Worm (Caenorhabditis elegans): ENCODE results near the gene Y62H9A.3.
A peak's percentile ranks its signal among the peaks of the same experiment; 100 is the strongest.

Y62H9A.3 gene

ce11 chrX:11924158-11924557, 44.4 kb upstream of the Y62H9A.3 start, which contains the start of gene F55G7.1 (continued):
- TF ChIP-seq mes-4 (tag; optimal IDR thresholded peaks at IDR 0.05) (no peak), ceh-58 (GFP tag; IDR thresholded peaks at IDR 0.05) (no peak), C06A6.2 (GFP tag; conservative IDR thresholded peaks at IDR 0.05) (0 out of 2 replicates have a peak, but pooled peaks have one; percentile 36), B0336.3 (GFP tag; IDR thresholded peaks at IDR 0.05) (no peak), lin-40 (tag; optimal IDR thresholded peaks at IDR 0.05) (peak; percentile 83), nhr-80 (tag; optimal IDR thresholded peaks at IDR 0.05) (peak; percentile 46), nfya-2 (GFP tag; IDR thresholded peaks at IDR 0.05) (no peak), attf-3 (GFP tag; conservative IDR thresholded peaks at IDR 0.05) (no peak), mcd-1 (GFP tag; IDR thresholded peaks at IDR 0.05) (no peak), him-1 (tag; optimal IDR thresholded peaks at IDR 0.05) (no peak), madf-6 (GFP tag; IDR thresholded peaks at IDR 0.05) (no peak), ZK185.1 (tag; optimal IDR thresholded peaks at IDR 0.05; ENCODE audit: poor library complexity, severe bottlenecking) (peak; percentile 34), snpc-1.3 (tag; optimal IDR thresholded peaks at IDR 0.05; ENCODE audit: insufficient read depth) (no peak), F49E8.2 (tag; optimal IDR thresholded peaks at IDR 0.05; ENCODE audit: insufficient read depth) (no peak), F10E7.11 (tag; optimal IDR thresholded peaks at IDR 0.05) (no peak), F57A8.1 (GFP tag; optimal IDR thresholded peaks at IDR 0.05) (no peak), tlf-1 (GFP tag; optimal IDR thresholded peaks at IDR 0.05) (no peak), ama-1 (optimal IDR thresholded peaks at IDR 0.05) (no peak), ama-1 (GFP tag; optimal IDR thresholded peaks at IDR 0.05) (no peak), F23B12.7 (tag; optimal IDR thresholded peaks at IDR 0.05; ENCODE audit: insufficient read depth) (peak; percentile 21), chd-7 (tag; optimal IDR thresholded peaks at IDR 0.05) (no peak), attf-5 (GFP tag; optimal IDR thresholded peaks at IDR 0.05) (no peak), tbx-9 (tag; optimal IDR thresholded peaks at IDR 0.05; ENCODE audit: borderline replicate concordance) (no peak), hlh-26 (GFP tag; conservative IDR thresholded peaks at IDR 0.05) (no peak), F57C9.4 (tag; optimal IDR thresholded peaks at IDR 0.05) (no peak), T26A5.8 (tag; optimal IDR thresholded peaks at IDR 0.05) (no peak), Y79H2A.3 (GFP tag; conservative IDR thresholded peaks at IDR 0.05) (no peak), ceh-79 (tag; optimal IDR thresholded peaks at IDR 0.05) (no peak), somi-1 (GFP tag; optimal IDR thresholded peaks at IDR 0.05) (no peak), K12H6.12 (tag; optimal IDR thresholded peaks at IDR 0.05) (no peak), hlh-12 (tag; optimal IDR thresholded peaks at IDR 0.05) (no peak), ztf-25 (GFP tag; IDR thresholded peaks at IDR 0.05) (no peak), die-1 (tag; optimal IDR thresholded peaks at IDR 0.05) (no peak), atf-7 (tag; optimal IDR thresholded peaks at IDR 0.05) (no peak), rcor-1 (GFP tag; IDR thresholded peaks at IDR 0.05) (no peak), F55B11.4 (tag; optimal IDR thresholded peaks at IDR 0.05; ENCODE audit: borderline replicate concordance, insufficient read depth) (no peak), attf-6 (GFP tag; IDR thresholded peaks at IDR 0.05) (no peak), Y53F4B.3 (GFP tag; IDR thresholded peaks at IDR 0.05) (no peak), fkh-3 (tag; optimal IDR thresholded peaks at IDR 0.05) (no peak), egl-18 (GFP tag; IDR thresholded peaks at IDR 0.05) (no peak), lsl-1 (GFP tag; optimal IDR thresholded peaks at IDR 0.05) (no peak), mxl-1 (tag; optimal IDR thresholded peaks at IDR 0.05) (no peak), hrde-1 (tag; optimal IDR thresholded peaks at IDR 0.05; ENCODE audit: borderline replicate concordance) (no peak), ceh-91 (GFP tag; IDR thresholded peaks at IDR 0.05) (no peak), madf-10 (tag; optimal IDR thresholded peaks at IDR 0.05) (no peak), ets-4 (GFP tag; optimal IDR thresholded peaks at IDR 0.05) (no peak), cebp-2 (GFP tag; IDR thresholded peaks at IDR 0.05) (no peak), hmg-1.2 (GFP tag; IDR thresholded peaks at IDR 0.05) (no peak; the same call in 1 of the 2 replicates), lag-1 (GFP tag; IDR thresholded peaks at IDR 0.05) (no peak), nhr-27 (tag; optimal IDR thresholded peaks at IDR 0.05) (no peak)

Measured in whole organism, young adult.